Worm (Caenorhabditis elegans) whole organism, L4 larva: ENCODE data around the gene ZK84.4.
A peak's percentile ranks its signal among the peaks of the same experiment; 100 is the strongest.

Experiments
- D1046.2 ChIP-seq: fragments of 200-800 bp; sonication (Bioruptor generic); IDR thresholded peaks from 2 replicates; pipeline ENCODE4 v1.3.6; 2022; ENCODE audit warnings: missing genetic modification characterization, missing compliant biosample characterization
- F26F4.8 ChIP-seq: fragments of 200-800 bp; sonication (Bioruptor generic); conservative IDR thresholded peaks from 2 replicates; pipeline ENCODE4 v1.3.6; 2022; ENCODE audit warnings: missing genetic modification characterization, missing compliant biosample characterization
- R02D3.7 ChIP-seq: fragments of 150-350 bp; sonication (generic microtip); optimal IDR thresholded peaks from 3 replicates; lab custom pipeline; 2014; ENCODE audit warnings: missing biosample characterization, missing genetic modification characterization
- T20F7.1 ChIP-seq: fragments of 200-800 bp; sonication (Bioruptor generic); optimal IDR thresholded peaks from 2 replicates; lab custom pipeline; 2018; ENCODE audit warnings: mild to moderate bottlenecking, missing genetic modification characterization, missing compliant biosample characterization
- Y105C5A.15 ChIP-seq: fragments of 200-800 bp; sonication (Bioruptor generic); IDR thresholded peaks from 2 replicates; pipeline ENCODE4 v1.3.6; 2022; ENCODE audit warnings: missing genetic modification characterization, missing compliant biosample characterization
- Y5F2A.4 ChIP-seq: fragments of 200-800 bp; sonication (Bioruptor generic); optimal IDR thresholded peaks from 2 replicates; lab custom pipeline; 2018; ENCODE audit warnings: mild to moderate bottlenecking, missing genetic modification characterization, missing compliant biosample characterization
- ZK337.2 ChIP-seq: fragments of 200-800 bp; sonication (Bioruptor generic); IDR thresholded peaks from 2 replicates; pipeline ENCODE4 v1.3.6; 2022; ENCODE audit warnings: missing genetic modification reagents, missing genetic modification characterization, missing compliant biosample characterization
- attf-4 ChIP-seq: sonication (generic microtip); optimal IDR thresholded peaks from 3 replicates; lab custom pipeline; 2017; ENCODE audit warnings: missing biosample characterization, missing genetic modification characterization
- ceh-62 ChIP-seq: sonication (generic microtip); optimal IDR thresholded peaks from 2 replicates; lab custom pipeline; 2017; ENCODE audit warnings: missing biosample characterization, missing genetic modification characterization
- cey-2 ChIP-seq: sonication (generic microtip); optimal IDR thresholded peaks from 3 replicates; lab custom pipeline; 2017; ENCODE audit warnings: missing genetic modification characterization, mild to moderate bottlenecking, missing compliant biosample characterization, antibody characterized with exemption, borderline replicate concordance; ENCODE audit not compliant: insufficient read depth
- daf-16 ChIP-seq, 3 experiments: sonication (generic microtip); optimal IDR thresholded peaks; 2 replicates each; lab custom pipeline; 2016 to 2017; ENCODE audit warnings: missing genetic modification characterization in 3 of 3, missing genetic modification reagents in 3 of 3, mild to moderate bottlenecking in 2 of 3, missing compliant biosample characterization in 2 of 3, missing biosample characterization in 1 of 3, moderate library complexity in 1 of 3
- dmd-6 ChIP-seq: fragments of 200-800 bp; sonication (Bioruptor generic); IDR thresholded peaks from 2 replicates; pipeline ENCODE4 v1.3.6; 2022; ENCODE audit warnings: missing genetic modification reagents, missing genetic modification characterization, missing compliant biosample characterization
- dpl-1 ChIP-seq: fragments of 150-350 bp; optimal IDR thresholded peaks from 2 replicates; lab custom pipeline; 2014; ENCODE audit warnings: missing biosample characterization, missing genetic modification reagents, missing genetic modification characterization
- dve-1 ChIP-seq: sonication (generic microtip); optimal IDR thresholded peaks from 2 replicates; lab custom pipeline; 2017; ENCODE audit warnings: antibody characterized with exemption, mild to moderate bottlenecking, missing genetic modification characterization, missing compliant biosample characterization; ENCODE audit not compliant: insufficient read depth
- egl-43 ChIP-seq: fragments of 200-800 bp; sonication (Bioruptor generic); IDR thresholded peaks from 2 replicates; pipeline ENCODE4 v1.3.6; 2022; ENCODE audit warnings: missing genetic modification reagents, missing genetic modification characterization, missing compliant biosample characterization
- fkh-10 ChIP-seq: fragments of 150-350 bp; optimal IDR thresholded peaks from 2 replicates; lab custom pipeline; 2014; ENCODE audit warnings: missing biosample characterization, missing genetic modification reagents, missing genetic modification characterization
- hlh-11 ChIP-seq: fragments of 200-800 bp; sonication (Bioruptor generic); optimal IDR thresholded peaks from 2 replicates; lab custom pipeline; 2018; ENCODE audit warnings: mild to moderate bottlenecking, missing genetic modification characterization, missing compliant biosample characterization
- hlh-30 ChIP-seq: sonication (generic microtip); optimal IDR thresholded peaks from 2 replicates; lab custom pipeline; 2017; ENCODE audit warnings: antibody characterized with exemption, mild to moderate bottlenecking, missing genetic modification characterization, missing compliant biosample characterization; ENCODE audit not compliant: insufficient read depth
- jun-1 ChIP-seq: fragments of 150-350 bp; optimal IDR thresholded peaks from 2 replicates; lab custom pipeline; 2014; ENCODE audit warnings: missing biosample characterization, missing genetic modification reagents, missing genetic modification characterization
- lin-1 ChIP-seq: fragments of 200-800 bp; sonication (Bioruptor generic); IDR thresholded peaks from 2 replicates; pipeline ENCODE4 v1.3.6; 2022; ENCODE audit warnings: missing genetic modification reagents, missing genetic modification characterization, missing compliant biosample characterization
- lin-15B ChIP-seq: fragments of 150-350 bp; sonication (generic microtip); optimal IDR thresholded peaks from 3 replicates; lab custom pipeline; 2014; ENCODE audit warnings: missing biosample characterization, missing genetic modification characterization
- lsy-2 ChIP-seq, 2 experiments: fragments of 150-350 bp in 1 of 2; sonication (generic microtip) in 1 of 2; optimal IDR thresholded peaks; 2 replicates each; lab custom pipeline; 2014 to 2017; ENCODE audit warnings: missing biosample characterization in 2 of 2, missing genetic modification characterization in 2 of 2
- mdl-1 ChIP-seq, 2 experiments: fragments of 150-350 bp in 1 of 2; sonication (generic microtip) in 1 of 2; optimal IDR thresholded peaks; 2 replicates each; lab custom pipeline; 2014 to 2017; ENCODE audit warnings: missing biosample characterization in 2 of 2, missing genetic modification characterization in 2 of 2
- mep-1 ChIP-seq: fragments of 150-350 bp; sonication (generic microtip); optimal IDR thresholded peaks from 3 replicates; lab custom pipeline; 2014; ENCODE audit warnings: missing biosample characterization, missing genetic modification characterization
- mxl-2 ChIP-seq: fragments of 200-800 bp; sonication (Bioruptor generic); conservative IDR thresholded peaks from 2 replicates; pipeline ENCODE4 v1.3.6; 2022; ENCODE audit warnings: missing genetic modification reagents, missing genetic modification characterization, missing compliant biosample characterization
- mxl-3 ChIP-seq: fragments of 200-800 bp; sonication (Bioruptor generic); optimal IDR thresholded peaks from 2 replicates; lab custom pipeline; 2018; ENCODE audit warnings: mild to moderate bottlenecking, missing genetic modification characterization, missing compliant biosample characterization
- nhr-11 ChIP-seq: fragments of 150-350 bp; optimal IDR thresholded peaks from 2 replicates; lab custom pipeline; 2014; ENCODE audit warnings: missing biosample characterization, missing genetic modification characterization
- nhr-28 ChIP-seq: fragments of 150-350 bp; optimal IDR thresholded peaks from 2 replicates; lab custom pipeline; 2014; ENCODE audit warnings: missing biosample characterization, missing genetic modification characterization
- nhr-41 ChIP-seq: fragments of 200-800 bp; sonication (Bioruptor generic); IDR thresholded peaks from 2 replicates; pipeline ENCODE4 v1.3.6; 2022; ENCODE audit warnings: missing genetic modification reagents, missing genetic modification characterization, missing compliant biosample characterization
- nhr-42 ChIP-seq: fragments of 200-800 bp; sonication (Bioruptor generic); IDR thresholded peaks from 2 replicates; pipeline ENCODE4 v1.3.6; 2022; ENCODE audit warnings: missing genetic modification characterization, missing compliant biosample characterization
- nhr-48 ChIP-seq: sonication (generic microtip); optimal IDR thresholded peaks from 2 replicates; lab custom pipeline; 2016; ENCODE audit warnings: mild to moderate bottlenecking, missing genetic modification characterization, missing compliant biosample characterization
- nhr-76 ChIP-seq: fragments of 150-350 bp; optimal IDR thresholded peaks from 2 replicates; lab custom pipeline; 2014; ENCODE audit warnings: missing biosample characterization, missing genetic modification characterization
- nhr-77 ChIP-seq: fragments of 150-350 bp; optimal IDR thresholded peaks from 2 replicates; lab custom pipeline; 2014; ENCODE audit warnings: missing biosample characterization, missing genetic modification characterization
- pha-4 ChIP-seq, 2 experiments: fragments of 150-350 bp in 1 of 2; fragments of 200-800 bp in 1 of 2; sonication (Bioruptor generic) in 1 of 2; IDR thresholded peaks in 1 of 2; optimal IDR thresholded peaks in 1 of 2; 2 replicates each; pipeline versions ENCODE4 v1.3.6 to Lab custom; 2014 to 2022; ENCODE audit warnings: missing genetic modification characterization in 2 of 2, missing genetic modification reagents in 2 of 2, missing biosample characterization in 1 of 2, missing compliant biosample characterization in 1 of 2
- pqm-1 ChIP-seq: sonication (generic microtip); optimal IDR thresholded peaks from 2 replicates; lab custom pipeline; 2017; ENCODE audit warnings: missing biosample characterization, missing genetic modification characterization
- rbr-2 ChIP-seq: sonication (generic microtip); optimal IDR thresholded peaks from 2 replicates; lab custom pipeline; 2016; ENCODE audit warnings: missing genotype, missing genetic modification characterization, missing compliant biosample characterization
- saeg-2 ChIP-seq: fragments of 200-800 bp; sonication (Bioruptor generic); IDR thresholded peaks from 2 replicates; pipeline ENCODE4 v1.3.6; 2022; ENCODE audit warnings: missing genetic modification reagents, missing genetic modification characterization, missing compliant biosample characterization
- set-16 ChIP-seq: fragments of 200-800 bp; sonication (Bioruptor generic); IDR thresholded peaks from 2 replicates; pipeline ENCODE4 v1.3.6; 2022; ENCODE audit warnings: missing genetic modification reagents, missing genetic modification characterization, missing compliant biosample characterization
- snpc-4 ChIP-seq: fragments of 150-350 bp; optimal IDR thresholded peaks from 2 replicates; lab custom pipeline; 2014; ENCODE audit warnings: missing biosample characterization, missing genetic modification characterization
- tag-97 ChIP-seq: fragments of 200-800 bp; sonication (Bioruptor generic); IDR thresholded peaks from 2 replicates; pipeline ENCODE4 v1.3.6; 2022; ENCODE audit warnings: missing genetic modification characterization, missing compliant biosample characterization
- tra-1 ChIP-seq: fragments of 200-800 bp; sonication (Bioruptor generic); IDR thresholded peaks from 2 replicates; pipeline ENCODE4 v1.3.6; 2022; ENCODE audit warnings: missing genetic modification reagents, missing genetic modification characterization, missing compliant biosample characterization
- zfp-2 ChIP-seq: sonication (generic microtip); optimal IDR thresholded peaks from 2 replicates; lab custom pipeline; 2016; ENCODE audit warnings: mild to moderate bottlenecking, missing genetic modification characterization, missing compliant biosample characterization
- ztf-11 ChIP-seq: fragments of 150-350 bp; optimal IDR thresholded peaks from 2 replicates; lab custom pipeline; 2014; ENCODE audit warnings: missing biosample characterization, missing genetic modification characterization

ZK84.4 gene

ce11 chrII:6043166-6043565 is 34.4 kb upstream of the ZK84.4 start, which contains the start of gene R12C12.10:
R12C12.10 (minus strand) TSS chrII:6043266.
- TF ChIP-seq saeg-2 (GFP tag; lab: Robert Waterston, UW) (no peak), ZK337.2 (GFP tag; lab: Robert Waterston, UW) (no peak), fkh-10 (GFP tag; lab: Kevin White, UChicago) (no peak), mxl-2 (no peak)

ce11 chrII:6031106-6031505 is 22.3 kb upstream of the ZK84.4 start, which contains the start of gene frpr-16:
frpr-16 (minus strand) TSS chrII:6031206.
- TF ChIP-seq hlh-11 (tag; lab: Kevin White, UChicago) = no peak

DNA sequence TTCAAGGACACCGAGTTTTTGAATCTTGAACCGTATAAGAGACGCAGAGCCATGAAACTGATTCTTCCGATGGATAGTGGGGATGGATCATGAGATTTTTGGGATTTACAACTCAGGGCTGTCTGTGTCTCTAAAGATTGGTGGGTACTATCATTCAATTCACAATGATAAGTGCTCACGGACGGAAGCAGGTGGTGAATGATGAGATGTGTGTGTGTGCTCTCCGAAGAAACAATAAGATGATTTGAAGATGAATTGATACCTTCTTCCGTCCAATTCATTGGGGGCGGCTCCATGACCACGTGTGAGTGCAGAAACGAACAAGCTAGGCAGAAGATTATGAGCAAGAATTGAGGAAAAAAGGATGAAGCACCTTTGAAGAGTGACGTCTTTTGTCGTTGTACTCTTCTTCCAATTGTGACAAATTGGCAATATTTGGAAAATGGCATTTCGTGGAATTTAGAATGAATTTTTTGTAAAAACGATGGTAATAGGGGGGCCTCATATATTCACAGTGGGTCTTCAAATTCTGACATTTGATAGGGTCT is 19.9 kb upstream of the ZK84.4 start:
- no peak for TF ChIP-seq mep-1 (tag; lab: Kevin White, UChicago)
- TF ChIP-seq mxl-3 (GFP tag; lab: Kevin White, UChicago) = peak; percentile 67
- peak; percentile 71 for TF ChIP-seq nhr-11

DNA sequence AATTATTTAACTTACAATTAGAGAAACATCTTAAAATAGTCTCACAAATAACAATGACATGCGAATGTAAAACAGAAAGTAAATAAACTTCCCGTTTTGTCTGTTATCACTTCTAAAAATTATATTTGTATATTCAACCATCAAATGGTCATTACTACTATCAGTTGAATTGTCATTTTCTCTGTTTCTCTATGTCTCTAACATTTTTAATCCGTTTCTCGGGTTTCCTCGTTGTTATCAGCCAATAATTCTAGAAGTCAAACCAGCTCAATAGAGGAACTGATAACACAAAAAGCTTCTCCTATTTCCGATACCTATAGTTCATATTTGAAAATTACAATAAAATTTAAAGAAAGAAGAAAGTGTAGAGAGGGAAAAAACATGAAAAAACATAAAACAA is 17.9 kb upstream of the ZK84.4 start:
- TF ChIP-seq mep-1 (tag; lab: Kevin White, UChicago) (peak; percentile 44), dmd-6 (GFP tag; lab: Robert Waterston, UW) (peak; percentile 94; the same call in 1 of the 2 replicates), hlh-11 (tag; lab: Kevin White, UChicago) (peak; percentile 92), nhr-76 (no peak), cey-2 (tag; lab: Kevin White, UChicago) (peak; percentile 75), daf-16 (GFP tag; optimal IDR thresholded peaks at IDR 0.05; lab: Kevin White, UChicago) (peak in 1 of 2 experiments; percentile 82), daf-16 (tag; optimal IDR thresholded peaks at IDR 0.05; lab: Kevin White, UChicago) (peak; percentile 98), R02D3.7 (tag; lab: Kevin White, UChicago) (no peak), D1046.2 (no peak), dve-1 (tag; lab: Kevin White, UChicago) (peak; percentile 99), jun-1 (tag; lab: Kevin White, UChicago) (peak; percentile 4), hlh-30 (tag; lab: Kevin White, UChicago) (peak; percentile 53), nhr-77 (tag; lab: Kevin White, UChicago) (peak; percentile 88), egl-43 (GFP tag; lab: Robert Waterston, UW) (no peak), ztf-11 (no peak), rbr-2 (tag; lab: Kevin White, UChicago) (no peak), dpl-1 (GFP tag; lab: Kevin White, UChicago) (no peak), pha-4 (GFP tag; IDR thresholded peaks at IDR 0.05; lab: Robert Waterston, UW) (peak; percentile 46; the same call in 1 of the 2 replicates), pha-4 (tag; optimal IDR thresholded peaks at IDR 0.05; lab: Kevin White, UChicago) (no peak), snpc-4 (tag; lab: Kevin White, UChicago) (no peak), nhr-28 (peak; percentile 94), mxl-3 (GFP tag; lab: Kevin White, UChicago) (no peak), set-16 (GFP tag; lab: Robert Waterston, UW) (no peak), nhr-42 (GFP tag; lab: Robert Waterston, UW) (no peak), tag-97 (GFP tag; lab: Robert Waterston, UW) (no peak), T20F7.1 (GFP tag; lab: Kevin White, UChicago) (peak; percentile 50), lin-1 (GFP tag; lab: Robert Waterston, UW) (peak; percentile 97), attf-4 (tag; lab: Kevin White, UChicago) (no peak), mdl-1 (tag; optimal IDR thresholded peaks at IDR 0.05; lab: Kevin White, UChicago) (peak in 1 of 2 experiments; percentile 62), nhr-41 (GFP tag; lab: Robert Waterston, UW) (peak; percentile 60; the same call in 1 of the 2 replicates), pqm-1 (tag; lab: Kevin White, UChicago) (peak; percentile 100), tra-1 (GFP tag; lab: Robert Waterston, UW) (peak; percentile 93), zfp-2 (tag; lab: Kevin White, UChicago) (no peak), Y5F2A.4 (GFP tag; lab: Kevin White, UChicago) (no peak), F26F4.8 (GFP tag; lab: Robert Waterston, UW) (no peak), ceh-62 (tag; lab: Kevin White, UChicago) (no peak), lsy-2 (tag; optimal IDR thresholded peaks at IDR 0.05; lab: Kevin White, UChicago) (peak in 1 of 2 experiments; percentile 62), lin-15B (tag; lab: Kevin White, UChicago) (no peak), nhr-48 (tag; lab: Kevin White, UChicago) (peak; percentile 66), Y105C5A.15 (no peak)
